Worm (Caenorhabditis elegans) whole organism, mixed stage, embryonic: ENCODE measurements around the gene str-86.

ENCODE experiments used
- ham-2 ChIP-seq: fragments of 200-800 bp; sonication (Bioruptor generic); optimal IDR thresholded peaks from 2 replicates; lab custom pipeline; 2018; ENCODE audit warnings: mild to moderate bottlenecking, missing genetic modification characterization, missing compliant biosample characterization
- nhr-12 ChIP-seq: fragments of 150-350 bp; optimal IDR thresholded peaks from 2 replicates; lab custom pipeline; 2014; ENCODE audit warnings: missing biosample characterization, missing genetic modification characterization
- snpc-4 ChIP-seq: fragments of 150-350 bp; optimal IDR thresholded peaks from 2 replicates; lab custom pipeline; 2014; ENCODE audit warnings: missing biosample characterization, missing genetic modification characterization

DNA sequence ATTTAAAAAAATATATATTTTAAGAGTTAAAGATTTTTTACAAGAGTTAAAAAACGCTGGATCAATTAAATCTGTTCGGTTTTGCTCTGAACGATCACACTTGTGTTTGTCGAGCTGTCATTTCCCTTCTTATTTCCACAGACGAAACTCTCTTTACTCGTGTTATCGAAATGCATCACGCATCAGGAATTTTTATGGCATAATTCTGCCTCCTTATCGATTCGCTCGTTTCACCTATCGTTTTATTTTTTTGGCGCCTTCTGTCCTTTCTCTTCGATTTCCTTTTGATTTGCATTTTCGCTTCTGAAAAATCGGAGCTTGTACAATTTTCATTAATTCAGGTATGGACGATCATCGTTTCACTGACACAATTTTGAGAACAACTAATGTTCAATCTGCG, 35.1 kb downstream of the str-86 start:
- TF ChIP-seq ham-2 (no peak), snpc-4 (no peak), nhr-12 (tag; lab: Kevin White, UChicago) (no peak)
